Worm (Caenorhabditis elegans) whole organism, young adult: ENCODE results near the gene R09A8.9.

Experiments
- B0019.2 ChIP-seq: fragments of 200-800 bp; sonication (Bioruptor generic); conservative IDR thresholded peaks from 2 replicates; pipeline ENCODE4 v1.3.6; 2022; ENCODE audit warnings: missing genetic modification reagents, missing genetic modification characterization, missing compliant biosample characterization
- D2030.7 ChIP-seq: fragments of 200-800 bp; sonication (Bioruptor generic); IDR thresholded peaks from 2 replicates; pipeline ENCODE4 v1.3.6; 2022; ENCODE audit warnings: missing genetic modification reagents, missing genetic modification characterization, missing compliant biosample characterization
- F39B2.1 ChIP-seq: fragments of 200-800 bp; sonication (Bioruptor generic); IDR thresholded peaks from 2 replicates; pipeline ENCODE4 v1.3.6; 2022; ENCODE audit warnings: missing genetic modification reagents, missing genetic modification characterization, missing compliant biosample characterization
- F55B11.4 ChIP-seq: sonication (generic microtip); optimal IDR thresholded peaks from 2 replicates; lab custom pipeline; 2016; ENCODE audit warnings: missing compliant biosample characterization, missing genetic modification characterization, borderline replicate concordance; ENCODE audit not compliant: insufficient read depth
- F57A8.1 ChIP-seq: fragments of 200-800 bp; sonication (Bioruptor generic); optimal IDR thresholded peaks from 2 replicates; lab custom pipeline; 2018; ENCODE audit warnings: mild to moderate bottlenecking, missing genetic modification characterization, moderate library complexity, missing compliant biosample characterization
- K12H6.12 ChIP-seq: fragments of 200-800 bp; sonication (Bioruptor generic); optimal IDR thresholded peaks from 2 replicates; lab custom pipeline; 2018; ENCODE audit warnings: mild to moderate bottlenecking, missing genetic modification characterization, missing compliant biosample characterization
- Y53F4B.3 ChIP-seq: fragments of 200-800 bp; sonication (Bioruptor generic); IDR thresholded peaks from 2 replicates; pipeline ENCODE4 v1.3.6; 2022; ENCODE audit warnings: missing genetic modification reagents, missing genetic modification characterization, missing compliant biosample characterization
- Y95B8A.8 ChIP-seq: fragments of 200-800 bp; sonication (Bioruptor generic); IDR thresholded peaks from 2 replicates; pipeline ENCODE4 v1.3.6; 2022; ENCODE audit warnings: missing genetic modification reagents, missing genetic modification characterization, missing compliant biosample characterization
- aptf-2 ChIP-seq: fragments of 200-800 bp; sonication (Bioruptor generic); conservative IDR thresholded peaks from 2 replicates; pipeline ENCODE4 v1.3.6; 2022; ENCODE audit warnings: missing genetic modification reagents, missing genetic modification characterization, missing compliant biosample characterization
- attf-5 ChIP-seq: fragments of 200-800 bp; sonication (Bioruptor generic); optimal IDR thresholded peaks from 2 replicates; lab custom pipeline; 2018; ENCODE audit warnings: mild to moderate bottlenecking, missing genetic modification characterization, missing compliant biosample characterization
- attf-6 ChIP-seq: fragments of 200-800 bp; sonication (Bioruptor generic); IDR thresholded peaks from 2 replicates; pipeline ENCODE4 v1.3.6; 2022; ENCODE audit warnings: missing genetic modification reagents, missing genetic modification characterization, missing compliant biosample characterization
- cebp-2 ChIP-seq: fragments of 200-800 bp; sonication (Bioruptor generic); IDR thresholded peaks from 2 replicates; pipeline ENCODE4 v1.3.6; 2022; ENCODE audit warnings: missing genetic modification characterization, missing compliant biosample characterization
- ceh-100 ChIP-seq: fragments of 200-800 bp; sonication (Bioruptor generic); IDR thresholded peaks from 2 replicates; pipeline ENCODE4 v1.3.6; 2022; ENCODE audit warnings: missing genetic modification reagents, missing genetic modification characterization, missing compliant biosample characterization
- ceh-58 ChIP-seq: fragments of 200-800 bp; sonication (Bioruptor generic); IDR thresholded peaks from 2 replicates; pipeline ENCODE4 v1.3.6; 2022; ENCODE audit warnings: missing genetic modification characterization, missing compliant biosample characterization
- dox-1 ChIP-seq: fragments of 200-800 bp; sonication (Bioruptor generic); IDR thresholded peaks from 2 replicates; pipeline ENCODE4 v1.3.6; 2022; ENCODE audit warnings: missing genetic modification reagents, missing genetic modification characterization, missing compliant biosample characterization
- dpff-1 ChIP-seq: sonication (generic microtip); optimal IDR thresholded peaks from 2 replicates; lab custom pipeline; 2017; ENCODE audit warnings: mild to moderate bottlenecking, missing genetic modification characterization, missing compliant biosample characterization
- dpl-1 ChIP-seq: fragments of 150-350 bp; optimal IDR thresholded peaks from 2 replicates; lab custom pipeline; 2014; ENCODE audit warnings: missing biosample characterization, missing genetic modification reagents, missing genetic modification characterization
- egl-18 ChIP-seq: fragments of 200-800 bp; sonication (Bioruptor generic); IDR thresholded peaks from 2 replicates; pipeline ENCODE4 v1.3.6; 2022; ENCODE audit warnings: missing genetic modification reagents, missing genetic modification characterization, missing compliant biosample characterization
- egl-44 ChIP-seq: fragments of 200-800 bp; sonication (Bioruptor generic); IDR thresholded peaks from 2 replicates; pipeline ENCODE4 v1.3.6; 2022; ENCODE audit warnings: missing genetic modification reagents, missing genetic modification characterization, missing compliant biosample characterization
- egrh-3 ChIP-seq: fragments of 200-800 bp; sonication (Bioruptor generic); IDR thresholded peaks from 2 replicates; pipeline ENCODE4 v1.3.6; 2022; ENCODE audit warnings: missing genetic modification reagents, missing genetic modification characterization, missing compliant biosample characterization
- hrde-1 ChIP-seq: sonication (generic microtip); optimal IDR thresholded peaks from 2 replicates; lab custom pipeline; 2016; ENCODE audit warnings: missing genetic modification characterization, mild to moderate bottlenecking, missing compliant biosample characterization, moderate library complexity, missing genotype, missing genetic modification reagents, borderline replicate concordance
- hsf-1 ChIP-seq: fragments of 200-800 bp; sonication (Bioruptor generic); IDR thresholded peaks from 2 replicates; pipeline ENCODE4 v1.3.6; 2022; ENCODE audit warnings: missing genetic modification reagents, missing genetic modification characterization, missing compliant biosample characterization
- lin-40 ChIP-seq: sonication (generic microtip); optimal IDR thresholded peaks from 2 replicates; lab custom pipeline; 2016; ENCODE audit warnings: missing genetic modification characterization, mild to moderate bottlenecking, missing compliant biosample characterization, missing genotype, missing genetic modification reagents
- madf-6 ChIP-seq: fragments of 200-800 bp; sonication (Bioruptor generic); IDR thresholded peaks from 2 replicates; pipeline ENCODE4 v1.3.6; 2022; ENCODE audit warnings: missing genetic modification reagents, missing genetic modification characterization, missing compliant biosample characterization
- mxl-1 ChIP-seq: sonication (generic microtip); optimal IDR thresholded peaks from 2 replicates; lab custom pipeline; 2016; ENCODE audit warnings: missing genetic modification characterization, missing compliant biosample characterization
- nhr-80 ChIP-seq: sonication (generic microtip); optimal IDR thresholded peaks from 2 replicates; lab custom pipeline; 2016; ENCODE audit warnings: missing genetic modification characterization, missing compliant biosample characterization
- pha-4 ChIP-seq: fragments of 150-350 bp; sonication (generic microtip); optimal IDR thresholded peaks from 2 replicates; lab custom pipeline; 2014; ENCODE audit warnings: missing biosample characterization, missing genetic modification reagents, missing genetic modification characterization
- rec-8 ChIP-seq, 2 experiments: sonication (generic microtip); optimal IDR thresholded peaks; 2 replicates each; lab custom pipeline; 2016; ENCODE audit warnings: mild to moderate bottlenecking in 2 of 2, missing genetic modification characterization in 2 of 2, missing genetic modification reagents in 2 of 2, missing genotype in 2 of 2, missing biosample characterization in 1 of 2, missing compliant biosample characterization in 1 of 2, moderate library complexity in 1 of 2
- sdz-38 ChIP-seq: sonication (generic microtip); optimal IDR thresholded peaks from 2 replicates; lab custom pipeline; 2016; ENCODE audit warnings: missing genotype, missing genetic modification characterization, missing compliant biosample characterization
- sea-2 ChIP-seq: fragments of 200-800 bp; sonication (Bioruptor generic); IDR thresholded peaks from 2 replicates; pipeline ENCODE4 v1.3.6; 2022; ENCODE audit warnings: missing genetic modification characterization, missing compliant biosample characterization
- snpc-1.1 ChIP-seq: sonication (generic microtip); optimal IDR thresholded peaks from 2 replicates; lab custom pipeline; 2017; ENCODE audit warnings: missing genetic modification characterization, mild to moderate bottlenecking, missing compliant biosample characterization, antibody characterized with exemption, moderate library complexity, missing genotype, missing genetic modification reagents; ENCODE audit not compliant: insufficient read depth
- snpc-3.4 ChIP-seq: sonication (generic microtip); optimal IDR thresholded peaks from 2 replicates; lab custom pipeline; 2017; ENCODE audit warnings: missing genetic modification characterization, mild to moderate bottlenecking, missing compliant biosample characterization, antibody characterized with exemption, moderate library complexity, missing genotype, missing genetic modification reagents
- tlf-1 ChIP-seq: fragments of 200-800 bp; sonication (Bioruptor generic); optimal IDR thresholded peaks from 2 replicates; lab custom pipeline; 2018; ENCODE audit warnings: mild to moderate bottlenecking, missing genetic modification characterization, missing compliant biosample characterization
- ztf-18 ChIP-seq: sonication (generic microtip); optimal IDR thresholded peaks from 2 replicates; lab custom pipeline; 2016; ENCODE audit warnings: missing genotype, mild to moderate bottlenecking, missing genetic modification characterization, missing compliant biosample characterization
- ztf-25 ChIP-seq: fragments of 200-800 bp; sonication (Bioruptor generic); IDR thresholded peaks from 2 replicates; pipeline ENCODE4 v1.3.6; 2022; ENCODE audit warnings: missing genetic modification reagents, missing genetic modification characterization, missing compliant biosample characterization
- ztf-26 ChIP-seq: sonication (generic microtip); optimal IDR thresholded peaks from 2 replicates; lab custom pipeline; 2017; ENCODE audit warnings: missing genetic modification characterization, missing compliant biosample characterization
- ztf-3 ChIP-seq: fragments of 200-800 bp; sonication (Bioruptor generic); optimal IDR thresholded peaks from 2 replicates; lab custom pipeline; 2018; ENCODE audit warnings: mild to moderate bottlenecking, missing genetic modification characterization, missing compliant biosample characterization

The R09A8.9 gene

ce11 chrX:12574473-12574872 lies 29.3 kb upstream of the R09A8.9 start, which contains the start of gene T24D5.1:
Gene T24D5.1 (plus strand): TSS chrX:12574773.
- no peak for TF ChIP-seq egl-18 (GFP tag; lab: Robert Waterston, UW)
- TF ChIP-seq madf-6 (GFP tag; lab: Robert Waterston, UW): no peak
- no peak for TF ChIP-seq snpc-1.1 (tag; lab: Kevin White, UChicago)
- no peak for TF ChIP-seq attf-5 (GFP tag; lab: Kevin White, UChicago)
- no peak for TF ChIP-seq snpc-3.4 (tag; lab: Kevin White, UChicago)
- no peak for TF ChIP-seq dpl-1 (GFP tag; lab: Kevin White, UChicago)
- no peak for TF ChIP-seq egl-44 (GFP tag; lab: Robert Waterston, UW)
- TF ChIP-seq cebp-2 (GFP tag; lab: Robert Waterston, UW): no peak
- TF ChIP-seq D2030.7 (GFP tag; lab: Robert Waterston, UW): no peak

- TF ChIP-seq egrh-3 (GFP tag; lab: Robert Waterston, UW): peak; percentile 62; the same call in 1 of the 2 replicates
These were observed 25.7 kb upstream of the R09A8.9 start for ce11 chrX:12578052-12578451.

- TF ChIP-seq egl-18 (GFP tag; lab: Robert Waterston, UW) (no peak), dpff-1 (tag; lab: Kevin White, UChicago) (no peak), attf-6 (GFP tag; lab: Robert Waterston, UW) (no peak), hsf-1 (GFP tag; lab: Robert Waterston, UW) (no peak), ceh-100 (GFP tag; lab: Robert Waterston, UW) (no peak), tlf-1 (GFP tag; lab: Kevin White, UChicago) (no peak), rec-8 (tag; optimal IDR thresholded peaks at IDR 0.05; lab: Kevin White, UChicago) (no peak), F57A8.1 (GFP tag; lab: Kevin White, UChicago) (no peak), nhr-80 (tag; lab: Kevin White, UChicago) (no peak), egl-44 (GFP tag; lab: Robert Waterston, UW) (no peak), D2030.7 (GFP tag; lab: Robert Waterston, UW) (no peak), K12H6.12 (no peak), ztf-3 (GFP tag; lab: Kevin White, UChicago) (no peak), sea-2 (GFP tag; lab: Robert Waterston, UW) (no peak), ceh-58 (no peak), mxl-1 (tag; lab: Kevin White, UChicago) (no peak), pha-4 (no peak), ztf-25 (GFP tag; lab: Robert Waterston, UW) (no peak), sdz-38 (tag; lab: Kevin White, UChicago) (no peak)
These were observed 24.0 kb upstream of the R09A8.9 start, which contains the start of gene T24D5.3 for ce11 chrX:12579774-12580173. Gene T24D5.3 (plus strand): TSS chrX:12580074.

ce11 chrX:12583497-12583896 lies 20.2 kb upstream of the R09A8.9 start:
- TF ChIP-seq hrde-1 (tag; lab: Kevin White, UChicago) (no peak), Y95B8A.8 (no peak), aptf-2 (GFP tag; lab: Robert Waterston, UW) (no peak), ztf-18 (no peak), dpl-1 (GFP tag; lab: Kevin White, UChicago) (no peak), snpc-3.4 (tag; lab: Kevin White, UChicago) (no peak), egl-44 (GFP tag; lab: Robert Waterston, UW) (no peak), Y53F4B.3 (no peak)

- no peak for TF ChIP-seq snpc-3.4 (tag; lab: Kevin White, UChicago)
- no peak for TF ChIP-seq B0019.2 (GFP tag; lab: Robert Waterston, UW)
- TF ChIP-seq F39B2.1 (GFP tag; lab: Robert Waterston, UW): no peak
- no peak for TF ChIP-seq ztf-26
- no peak for TF ChIP-seq F57A8.1 (GFP tag; lab: Kevin White, UChicago)
- no peak for TF ChIP-seq lin-40 (tag; lab: Kevin White, UChicago)
- no peak for TF ChIP-seq Y95B8A.8
- no peak for TF ChIP-seq F55B11.4 (tag; lab: Kevin White, UChicago)
- no peak for TF ChIP-seq dox-1 (GFP tag; lab: Robert Waterston, UW)
- TF ChIP-seq mxl-1 (tag; lab: Kevin White, UChicago): no peak
These were observed 17.4 kb upstream of the R09A8.9 start, which contains the start of gene T24D5.2 for ce11 chrX:12586352-12586751. Gene T24D5.2 (minus strand): TSS chrX:12586452.
